Worm (Caenorhabditis elegans) whole organism, L1 larva: ENCODE results near the gene C01G5.3.

Source experiments
- C04F5.9 ChIP-seq: sonication (generic microtip); optimal IDR thresholded peaks from 2 replicates; lab custom pipeline; 2016; ENCODE audit warnings: missing genetic modification characterization, missing compliant biosample characterization
- C16A3.4 ChIP-seq: fragments of 150-350 bp; optimal IDR thresholded peaks from 2 replicates; lab custom pipeline; 2014; ENCODE audit warnings: missing biosample characterization, missing genetic modification characterization
- C34B4.2 ChIP-seq: sonication (generic microtip); optimal IDR thresholded peaks from 2 replicates; lab custom pipeline; 2017; ENCODE audit warnings: mild to moderate bottlenecking, missing genetic modification characterization, missing compliant biosample characterization
- F16B12.6 ChIP-seq: fragments of 150-350 bp; optimal IDR thresholded peaks from 2 replicates; lab custom pipeline; 2014; ENCODE audit warnings: missing biosample characterization, missing genetic modification characterization
- ceh-82 ChIP-seq, 3 experiments: fragments of 150-350 bp in 1 of 3; sonication (generic microtip) in 2 of 3; optimal IDR thresholded peaks; 2 replicates each; lab custom pipeline; 2014 to 2017; ENCODE audit warnings: missing biosample characterization in 3 of 3, missing genetic modification characterization in 3 of 3
- ceh-90 ChIP-seq: sonication (generic microtip); optimal IDR thresholded peaks from 2 replicates; lab custom pipeline; 2016; ENCODE audit warnings: missing genetic modification characterization, missing compliant biosample characterization
- ces-1 ChIP-seq: fragments of 150-350 bp; optimal IDR thresholded peaks from 2 replicates; lab custom pipeline; 2014; ENCODE audit warnings: missing biosample characterization, missing genetic modification reagents, missing genetic modification characterization
- dsc-1 ChIP-seq: sonication (generic microtip); optimal IDR thresholded peaks from 2 replicates; lab custom pipeline; 2016; ENCODE audit warnings: mild to moderate bottlenecking, missing genetic modification characterization, missing compliant biosample characterization
- efl-1 ChIP-seq, 4 experiments: fragments of 150-350 bp; optimal IDR thresholded peaks in 3 of 4; peaks in 1 of 4; 1 replicate in 1 of 4; 2 replicates in 3 of 4; lab custom pipeline; 2014; ENCODE audit warnings: missing biosample characterization in 2 of 4, missing genetic modification characterization in 2 of 4, missing genetic modification reagents in 2 of 4
- efl-3 ChIP-seq: fragments of 200-800 bp; sonication (Bioruptor generic); optimal IDR thresholded peaks from 2 replicates; lab custom pipeline; 2018; ENCODE audit warnings: mild to moderate bottlenecking, missing genetic modification characterization, missing compliant biosample characterization
- egl-13 ChIP-seq: sonication (generic microtip); optimal IDR thresholded peaks from 2 replicates; lab custom pipeline; 2016; ENCODE audit warnings: missing genotype, missing genetic modification reagents, missing genetic modification characterization, missing compliant biosample characterization
- egl-27 ChIP-seq, 2 experiments: fragments of 150-350 bp in 1 of 2; sonication (generic microtip); optimal IDR thresholded peaks; 3 replicates each; lab custom pipeline; 2017 to 2018; ENCODE audit warnings: missing biosample characterization in 2 of 2, missing genetic modification characterization in 2 of 2, missing genetic modification reagents in 2 of 2
- elt-2 ChIP-seq: sonication (generic microtip); optimal IDR thresholded peaks from 2 replicates; lab custom pipeline; 2016; ENCODE audit warnings: missing genetic modification characterization, mild to moderate bottlenecking, inconsistent platforms, missing compliant biosample characterization, missing genetic modification reagents
- ets-5 ChIP-seq: fragments of 200-800 bp; sonication (Bioruptor generic); IDR thresholded peaks from 2 replicates; pipeline ENCODE4 v1.3.6; 2022; ENCODE audit warnings: missing genetic modification characterization, missing compliant biosample characterization
- fkh-10 ChIP-seq: sonication (generic microtip); optimal IDR thresholded peaks from 2 replicates; lab custom pipeline; 2017; ENCODE audit warnings: missing biosample characterization, missing genetic modification reagents, missing genetic modification characterization
- fkh-4 ChIP-seq: sonication (generic microtip); optimal IDR thresholded peaks from 2 replicates; lab custom pipeline; 2016; ENCODE audit warnings: missing compliant biosample characterization, missing genetic modification characterization, borderline replicate concordance
- fos-1 ChIP-seq: fragments of 150-350 bp; optimal IDR thresholded peaks from 2 replicates; lab custom pipeline; 2014; ENCODE audit warnings: missing biosample characterization, missing genetic modification characterization
- grh-1 ChIP-seq: fragments of 200-800 bp; sonication (Bioruptor generic); IDR thresholded peaks from 2 replicates; pipeline ENCODE4 v1.3.6; 2022; ENCODE audit warnings: missing genetic modification reagents, missing genetic modification characterization, missing compliant biosample characterization
- hlh-4 ChIP-seq: sonication (generic microtip); optimal IDR thresholded peaks from 2 replicates; lab custom pipeline; 2016; ENCODE audit warnings: mild to moderate bottlenecking, missing genetic modification characterization, missing compliant biosample characterization
- lin-13 ChIP-seq: fragments of 150-350 bp; optimal IDR thresholded peaks from 2 replicates; lab custom pipeline; 2014; ENCODE audit warnings: missing biosample characterization, missing genetic modification reagents, missing genetic modification characterization
- lin-35 ChIP-seq, 2 experiments: fragments of 150-350 bp; optimal IDR thresholded peaks; 2 replicates each; lab custom pipeline; 2014; ENCODE audit warnings: missing biosample characterization in 2 of 2, missing genetic modification characterization in 2 of 2, missing genetic modification reagents in 2 of 2
- lin-39 ChIP-seq: fragments of 150-350 bp; optimal IDR thresholded peaks from 2 replicates; lab custom pipeline; 2014; ENCODE audit warnings: missing biosample characterization, missing genetic modification reagents, missing genetic modification characterization
- lsy-2 ChIP-seq, 2 experiments: fragments of 150-350 bp; optimal IDR thresholded peaks; 2 replicates each; lab custom pipeline; 2014; ENCODE audit warnings: missing biosample characterization in 2 of 2, missing genetic modification characterization in 2 of 2
- mef-2 ChIP-seq: fragments of 150-350 bp; optimal IDR thresholded peaks from 2 replicates; lab custom pipeline; 2014; ENCODE audit warnings: missing biosample characterization, missing genetic modification characterization
- mep-1 ChIP-seq: fragments of 150-350 bp; optimal IDR thresholded peaks from 2 replicates; lab custom pipeline; 2014; ENCODE audit warnings: missing biosample characterization, missing genetic modification characterization
- nhr-12 ChIP-seq: sonication (generic microtip); optimal IDR thresholded peaks from 2 replicates; lab custom pipeline; 2017; ENCODE audit warnings: missing biosample characterization, missing genetic modification characterization
- nhr-20 ChIP-seq: sonication (generic microtip); optimal IDR thresholded peaks from 2 replicates; lab custom pipeline; 2016; ENCODE audit warnings: mild to moderate bottlenecking, missing genetic modification characterization, missing compliant biosample characterization
- nhr-71 ChIP-seq: sonication (generic microtip); optimal IDR thresholded peaks from 2 replicates; lab custom pipeline; 2016; ENCODE audit warnings: mild to moderate bottlenecking, missing genetic modification characterization, moderate library complexity, missing compliant biosample characterization
- nhr-77 ChIP-seq: fragments of 150-350 bp; optimal IDR thresholded peaks from 2 replicates; lab custom pipeline; 2014; ENCODE audit warnings: missing biosample characterization, missing genetic modification characterization
- pag-3 ChIP-seq: sonication (generic microtip); optimal IDR thresholded peaks from 2 replicates; lab custom pipeline; 2017; ENCODE audit warnings: missing genetic modification characterization, mild to moderate bottlenecking, missing compliant biosample characterization, antibody characterized with exemption, borderline replicate concordance; ENCODE audit not compliant: insufficient read depth
- pqm-1 ChIP-seq: sonication (generic microtip); optimal IDR thresholded peaks from 3 replicates; lab custom pipeline; 2017; ENCODE audit warnings: missing biosample characterization, missing genetic modification characterization
- snpc-4 ChIP-seq: fragments of 150-350 bp; optimal IDR thresholded peaks from 2 replicates; lab custom pipeline; 2014; ENCODE audit warnings: missing biosample characterization, missing genetic modification characterization
- snu-23 ChIP-seq: sonication (generic microtip); optimal IDR thresholded peaks from 2 replicates; lab custom pipeline; 2016; ENCODE audit warnings: missing genetic modification characterization, missing compliant biosample characterization
- sox-4 ChIP-seq: sonication (generic microtip); optimal IDR thresholded peaks from 2 replicates; lab custom pipeline; 2016; ENCODE audit warnings: missing genetic modification characterization, missing compliant biosample characterization
- swsn-7 ChIP-seq: sonication (generic microtip); optimal IDR thresholded peaks from 2 replicates; lab custom pipeline; 2016; ENCODE audit warnings: missing genetic modification characterization, missing compliant biosample characterization
- unc-62 ChIP-seq: fragments of 150-350 bp; optimal IDR thresholded peaks from 2 replicates; lab custom pipeline; 2014; ENCODE audit warnings: missing biosample characterization, missing genetic modification reagents, missing genetic modification characterization
- xbp-1 ChIP-seq: sonication (generic microtip); optimal IDR thresholded peaks from 2 replicates; lab custom pipeline; 2016; ENCODE audit warnings: missing genetic modification characterization, missing compliant biosample characterization

Gene C01G5.3

DNA sequence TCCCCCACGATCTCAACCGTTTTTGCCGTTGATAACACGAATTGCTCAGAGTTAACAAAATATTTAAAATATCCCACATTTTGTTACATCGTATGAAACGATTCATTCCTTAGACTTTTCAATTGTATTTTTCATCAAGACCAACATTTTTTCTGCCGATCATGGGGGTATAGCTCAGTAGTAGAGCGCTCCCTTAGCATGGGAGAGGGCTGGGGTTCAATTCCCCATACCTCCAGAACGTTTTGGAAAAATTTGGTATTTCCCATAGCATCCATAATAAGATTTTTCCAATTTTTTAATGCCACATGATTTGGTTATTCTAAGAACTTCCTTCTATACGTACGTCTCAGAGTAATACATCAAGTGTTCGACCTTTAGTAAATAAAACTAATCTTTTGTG is 26.0 kb downstream of the C01G5.3 start:
- TF ChIP-seq mef-2 (tag; lab: Kevin White, UChicago) (no peak), snpc-4 (tag; lab: Kevin White, UChicago) (no peak), hlh-4 (tag; lab: Kevin White, UChicago) (no peak)
- TF ChIP-seq, all 84 proteins: peak for 0

DNA sequence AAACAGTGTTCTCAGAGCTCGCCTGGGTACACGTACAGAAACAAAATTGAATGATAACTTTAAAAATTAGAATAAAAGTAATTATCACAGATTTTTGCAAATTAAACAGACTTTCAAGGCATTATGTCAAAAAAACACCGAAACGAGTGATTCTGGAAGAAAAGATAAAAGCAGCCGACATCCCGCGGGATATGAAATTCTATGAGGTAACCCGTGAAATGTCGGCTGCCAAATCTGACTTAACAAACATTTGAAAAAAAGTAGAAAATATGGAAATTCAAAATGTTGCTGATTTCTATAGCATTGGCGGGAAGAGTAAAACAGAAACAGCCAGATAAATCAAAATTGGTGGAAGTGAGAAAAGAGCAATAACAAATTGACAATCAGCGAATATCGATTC is 29.6 kb downstream of the C01G5.3 start:
- TF ChIP-seq xbp-1 (tag; lab: Kevin White, UChicago) (no peak), snpc-4 (tag; lab: Kevin White, UChicago) (peak; percentile 13)

DNA sequence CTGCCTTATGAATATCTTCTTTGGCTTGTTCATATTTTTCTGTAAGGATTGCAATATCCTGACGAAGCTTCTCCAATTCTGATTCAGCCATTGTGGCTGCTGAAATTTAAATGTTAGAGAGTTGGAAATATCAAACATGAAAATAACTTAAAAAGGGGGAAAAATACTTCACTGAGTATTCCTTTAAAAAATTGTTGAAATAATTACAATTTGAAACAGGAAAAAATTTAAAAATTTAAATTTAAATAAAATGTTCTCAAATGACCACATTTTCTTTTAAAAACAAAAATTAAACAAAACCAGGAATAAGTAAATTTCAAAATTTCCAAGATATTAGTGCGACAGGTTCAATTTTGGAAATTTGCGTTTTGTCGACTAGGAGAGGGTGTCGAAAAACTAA is 36.2 kb downstream of the C01G5.3 start, which contains the start of gene bicd-1:
Gene bicd-1 (minus strand): TSS at position 101 of the 400 bp plus-strand sequence.
- TF ChIP-seq efl-1 (optimal IDR thresholded peaks at IDR 0.05; lab: Kevin White, UChicago) (no peak), efl-1 (GFP tag; optimal IDR thresholded peaks at IDR 0.05 in 1 of 2; lab: Kevin White, UChicago) (no peak), egl-13 (tag; lab: Kevin White, UChicago) (no peak), elt-2 (tag; lab: Kevin White, UChicago) (no peak), fos-1 (tag; lab: Kevin White, UChicago) (no peak), fkh-4 (tag; lab: Kevin White, UChicago) (no peak), pag-3 (tag; lab: Kevin White, UChicago) (no peak), lin-39 (tag; lab: Kevin White, UChicago) (no peak)
- TF ChIP-seq, all 84 proteins: peak for 0

DNA sequence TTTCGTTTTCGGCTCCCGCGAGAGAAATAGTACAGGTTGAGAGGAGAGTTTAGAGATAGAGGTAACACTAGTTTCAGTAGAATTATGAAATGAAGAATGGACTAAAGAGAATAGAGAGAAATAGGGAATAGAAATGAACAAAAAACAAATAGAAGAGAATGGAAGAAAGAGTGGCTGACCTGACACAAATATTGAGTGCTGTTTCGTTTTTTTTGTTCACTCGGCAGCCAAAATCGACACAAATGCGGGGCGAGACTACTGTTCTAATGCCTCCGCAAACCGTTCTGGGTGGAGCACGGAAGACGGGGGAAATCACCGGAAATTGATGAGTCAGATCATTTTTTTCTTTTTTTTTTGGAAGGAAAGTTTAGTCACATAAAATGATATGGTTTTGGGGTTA is 36.6 kb downstream of the C01G5.3 start:
- TF ChIP-seq F16B12.6 (tag; lab: Kevin White, UChicago): no peak
- TF ChIP-seq snu-23: peak; percentile 4
- no peak for TF ChIP-seq efl-1 (optimal IDR thresholded peaks at IDR 0.05; lab: Kevin White, UChicago)
- TF ChIP-seq efl-1 (GFP tag; optimal IDR thresholded peaks at IDR 0.05 in 1 of 2; lab: Kevin White, UChicago): peak in 1 of 2 experiments; percentile 84
- TF ChIP-seq, all 84 proteins: peak for 2

DNA sequence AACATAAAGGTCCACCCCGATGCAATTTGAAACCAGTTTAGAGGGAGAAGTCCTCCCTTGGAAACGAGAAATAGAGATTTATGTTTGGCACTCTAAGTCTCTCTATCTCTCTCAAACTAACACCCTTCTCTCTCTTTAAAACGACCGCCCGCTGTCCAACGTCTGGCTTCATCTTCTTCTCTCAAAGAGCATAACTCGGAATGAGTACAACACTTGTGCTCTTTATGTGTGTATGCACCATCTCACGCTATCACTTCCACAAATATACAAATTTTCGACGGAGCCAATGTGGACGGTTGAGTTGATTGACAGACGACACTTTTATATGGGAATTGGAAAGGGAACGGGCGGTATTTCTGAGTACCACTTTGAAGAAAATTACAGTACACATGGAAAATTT is 38.3 kb downstream of the C01G5.3 start:
- TF ChIP-seq C16A3.4: no peak
- TF ChIP-seq swsn-7: no peak
- TF ChIP-seq fkh-10: no peak
- TF ChIP-seq ceh-82 (tag; optimal IDR thresholded peaks at IDR 0.05; lab: Kevin White, UChicago): peak in 1 of 3 experiments; percentile 20
- no peak for TF ChIP-seq mef-2 (tag; lab: Kevin White, UChicago)
- TF ChIP-seq ces-1 (GFP tag; lab: Kevin White, UChicago): no peak
- no peak for TF ChIP-seq egl-27 (tag; optimal IDR thresholded peaks at IDR 0.05; lab: Kevin White, UChicago)
- no peak for TF ChIP-seq nhr-77 (tag; lab: Kevin White, UChicago)
- peak in 1 of 2 experiments; percentile 18 for TF ChIP-seq efl-1 (optimal IDR thresholded peaks at IDR 0.05; lab: Kevin White, UChicago)
- no peak for TF ChIP-seq efl-1 (GFP tag; optimal IDR thresholded peaks at IDR 0.05 in 1 of 2; lab: Kevin White, UChicago)
- TF ChIP-seq nhr-20 (tag; lab: Kevin White, UChicago): no peak
- no peak for TF ChIP-seq pqm-1 (tag; lab: Kevin White, UChicago)
- no peak for TF ChIP-seq C04F5.9
- no peak for TF ChIP-seq nhr-12 (tag; lab: Kevin White, UChicago)
- no peak for TF ChIP-seq unc-62
- TF ChIP-seq lsy-2 (tag; optimal IDR thresholded peaks at IDR 0.05; lab: Kevin White, UChicago): no peak
- TF ChIP-seq xbp-1 (tag; lab: Kevin White, UChicago): no peak
- TF ChIP-seq mep-1 (tag; lab: Kevin White, UChicago): no peak
- peak; percentile 9 for TF ChIP-seq dsc-1 (tag; lab: Kevin White, UChicago)
- TF ChIP-seq efl-3 (GFP tag; lab: Kevin White, UChicago): no peak
- no peak for TF ChIP-seq C34B4.2
- TF ChIP-seq nhr-71 (tag; lab: Kevin White, UChicago): peak; percentile 26
- TF ChIP-seq snu-23: no peak
- no peak for TF ChIP-seq ceh-90 (tag; lab: Kevin White, UChicago)
- no peak for TF ChIP-seq lin-13
- TF ChIP-seq sox-4: no peak
- TF ChIP-seq lin-35 (GFP tag; optimal IDR thresholded peaks at IDR 0.05; lab: Kevin White, UChicago): peak in 1 of 2 experiments; percentile 31
- TF ChIP-seq grh-1 (GFP tag; lab: Robert Waterston, UW): no peak
- TF ChIP-seq ets-5 (GFP tag; lab: Robert Waterston, UW): no peak
- TF ChIP-seq, all 84 proteins: peak for 5
